Fruit fly (Drosophila melanogaster) whole organism, wandering third instar larva: ENCODE measurements around the gene app.

Experiments used
- Abd-B ChIP-seq: fragments of >200 bp; optimal IDR thresholded peaks from 2 replicates; lab custom pipeline; 2017; ENCODE audit warnings: missing biosample characterization, missing genetic modification characterization
- CG32264 ChIP-seq: fragments of 200-800 bp; sonication (Bioruptor generic); optimal IDR thresholded peaks from 2 replicates; lab custom pipeline; 2016; ENCODE audit warnings: missing biosample characterization, missing genetic modification characterization
- CG9705 ChIP-seq: fragments of 200-800 bp; sonication (Bioruptor generic); optimal IDR thresholded peaks from 2 replicates; lab custom pipeline; 2018; ENCODE audit warnings: missing biosample characterization, mild to moderate bottlenecking, missing genetic modification characterization
- GATAd ChIP-seq: sonication (Bioruptor generic); optimal IDR thresholded peaks from 2 replicates; lab custom pipeline; 2016; ENCODE audit warnings: missing biosample characterization, missing genetic modification characterization
- OdsH ChIP-seq: fragments of 200-800 bp; sonication (Bioruptor generic); optimal IDR thresholded peaks from 2 replicates; lab custom pipeline; 2016; ENCODE audit warnings: missing biosample characterization, mild to moderate bottlenecking, missing genetic modification characterization
- fru ChIP-seq: fragments of 200-800 bp; sonication (Bioruptor generic); optimal IDR thresholded peaks from 3 replicates; lab custom pipeline; 2016; ENCODE audit warnings: missing biosample characterization, mild to moderate bottlenecking, missing genetic modification characterization
- h ChIP-seq: fragments of 200-800 bp; sonication (Bioruptor generic); optimal IDR thresholded peaks from 3 replicates; lab custom pipeline; 2016; ENCODE audit warnings: missing biosample characterization, mild to moderate bottlenecking, missing genetic modification characterization
- jim ChIP-seq: fragments of 175-275, 200-325 bp; sonication (Bioruptor generic); optimal IDR thresholded peaks from 2 replicates; lab custom pipeline; 2016; ENCODE audit warnings: missing biosample characterization, mild to moderate bottlenecking, missing genetic modification characterization
- lola ChIP-seq: fragments of >200 bp; optimal IDR thresholded peaks from 2 replicates; lab custom pipeline; 2017; ENCODE audit warnings: missing biosample characterization, missing genetic modification characterization
- rgr ChIP-seq: fragments of 200-800 bp; sonication (Bioruptor generic); optimal IDR thresholded peaks from 3 replicates; lab custom pipeline; 2016; ENCODE audit warnings: missing biosample characterization, mild to moderate bottlenecking, missing genetic modification characterization
- woc ChIP-seq: sonication (Bioruptor generic); optimal IDR thresholded peaks from 2 replicates; lab custom pipeline; 2016; ENCODE audit warnings: missing biosample characterization, mild to moderate bottlenecking, missing genetic modification characterization

dm6 chr3L:12305896-12306295, 39.3 kb upstream of the app start:
- no peak for TF ChIP-seq Abd-B
- no peak for TF ChIP-seq fru (GFP tag; lab: Kevin White, UChicago)
- no peak for TF ChIP-seq h (GFP tag; lab: Kevin White, UChicago)
- TF ChIP-seq rgr (GFP tag; lab: Kevin White, UChicago), result no peak
- TF ChIP-seq jim (GFP tag; lab: Kevin White, UChicago), result no peak
- no peak for TF ChIP-seq woc (GFP tag; lab: Kevin White, UChicago)
- no peak for TF ChIP-seq CG9705 (GFP tag; lab: Kevin White, UChicago)
- no peak for TF ChIP-seq GATAd (GFP tag; lab: Kevin White, UChicago)
- no peak for TF ChIP-seq CG32264 (GFP tag; lab: Kevin White, UChicago)
- TF ChIP-seq OdsH (GFP tag; lab: Kevin White, UChicago), result no peak
- no peak for TF ChIP-seq lola (GFP tag; lab: Kevin White, UChicago)
